Worm (Caenorhabditis elegans) whole organism, mixed stage, embryonic: Measurements from ENCODE around the gene R160.5.

Source experiments
- M03D4.4 ChIP-seq: sonication (generic microtip); optimal IDR thresholded peaks from 2 replicates; lab custom pipeline; 2017; ENCODE audit warnings: mild to moderate bottlenecking, missing genetic modification characterization, missing compliant biosample characterization
- ceh-83 ChIP-seq: fragments of 200-800 bp; sonication (Bioruptor generic); optimal IDR thresholded peaks from 2 replicates; lab custom pipeline; 2018; ENCODE audit warnings: mild to moderate bottlenecking, missing genetic modification characterization, missing compliant biosample characterization
- cnd-1 ChIP-seq: fragments of 200-800 bp; sonication (Bioruptor generic); optimal IDR thresholded peaks from 2 replicates; lab custom pipeline; 2018; ENCODE audit warnings: mild to moderate bottlenecking, missing genetic modification characterization, missing compliant biosample characterization
- elt-1 ChIP-seq: sonication (generic microtip); optimal IDR thresholded peaks from 2 replicates; lab custom pipeline; 2017; ENCODE audit warnings: missing genetic modification characterization, mild to moderate bottlenecking, missing compliant biosample characterization, antibody characterized with exemption, moderate library complexity, borderline replicate concordance; ENCODE audit not compliant: insufficient read depth
- elt-3 ChIP-seq: fragments of 150-350 bp; optimal IDR thresholded peaks from 2 replicates; lab custom pipeline; 2014; ENCODE audit warnings: missing biosample characterization, missing genetic modification characterization
- lin-13 ChIP-seq: fragments of 150-350 bp; optimal IDR thresholded peaks from 2 replicates; lab custom pipeline; 2014; ENCODE audit warnings: missing biosample characterization, missing genetic modification characterization
- nhr-12 ChIP-seq: fragments of 150-350 bp; optimal IDR thresholded peaks from 2 replicates; lab custom pipeline; 2014; ENCODE audit warnings: missing biosample characterization, missing genetic modification characterization
- nhr-237 ChIP-seq: fragments of 150-350 bp; optimal IDR thresholded peaks from 2 replicates; lab custom pipeline; 2014; ENCODE audit warnings: missing biosample characterization, missing genetic modification characterization
- nhr-28 ChIP-seq: fragments of 150-350 bp; optimal IDR thresholded peaks from 2 replicates; lab custom pipeline; 2014; ENCODE audit warnings: missing biosample characterization, missing genetic modification characterization
- nhr-76 ChIP-seq: sonication (generic microtip); optimal IDR thresholded peaks from 2 replicates; lab custom pipeline; 2017; ENCODE audit warnings: missing biosample characterization, missing genetic modification characterization
- pha-4 ChIP-seq: fragments of 150-350 bp; optimal IDR thresholded peaks from 2 replicates; lab custom pipeline; 2018; ENCODE audit warnings: missing biosample characterization, missing genetic modification reagents, missing genetic modification characterization
- snpc-4 ChIP-seq: fragments of 150-350 bp; optimal IDR thresholded peaks from 2 replicates; lab custom pipeline; 2014; ENCODE audit warnings: missing biosample characterization, missing genetic modification characterization
- unc-39 ChIP-seq: fragments of 150-350 bp; optimal IDR thresholded peaks from 2 replicates; lab custom pipeline; 2014; ENCODE audit warnings: missing biosample characterization, missing genetic modification characterization
- unc-62 ChIP-seq: fragments of 150-350 bp; optimal IDR thresholded peaks from 2 replicates; lab custom pipeline; 2014; ENCODE audit warnings: missing biosample characterization, missing genetic modification reagents, missing genetic modification characterization

ce11 chrX:4413206-4413605, 42.5 kb upstream of the R160.5 start:
- TF ChIP-seq unc-62 (GFP tag; lab: Kevin White, UChicago) (no peak), pha-4 (tag; lab: Kevin White, UChicago) (no peak), nhr-237 (tag; lab: Kevin White, UChicago) (no peak), nhr-76 (tag; lab: Kevin White, UChicago) (no peak), elt-1 (tag; lab: Kevin White, UChicago) (no peak), nhr-28 (tag; lab: Kevin White, UChicago) (no peak), cnd-1 (tag; lab: Kevin White, UChicago) (no peak), unc-39 (no peak), elt-3 (tag; lab: Kevin White, UChicago) (no peak), nhr-12 (tag; lab: Kevin White, UChicago) (no peak), ceh-83 (GFP tag; lab: Kevin White, UChicago) (no peak), lin-13 (tag; lab: Kevin White, UChicago) (no peak), snpc-4 (tag; lab: Kevin White, UChicago) (no peak), M03D4.4 (no peak)
